Worm (Caenorhabditis elegans): ENCODE results near the gene eef-1A.2.
A peak's percentile ranks its signal among the peaks of the same experiment; 100 is the strongest.

eef-1A.2 gene

ce11 chrX:7808388-7808787 is 15.1 kb upstream of the eef-1A.2 start:
- TF ChIP-seq blmp-1 (tag; optimal IDR thresholded peaks at IDR 0.05) (peak; percentile 2), ces-1 (GFP tag; optimal IDR thresholded peaks at IDR 0.05) (no peak), unc-130 (tag; optimal IDR thresholded peaks at IDR 0.05) (no peak), dpl-1 (GFP tag; optimal IDR thresholded peaks at IDR 0.05) (no peak)

DNA sequence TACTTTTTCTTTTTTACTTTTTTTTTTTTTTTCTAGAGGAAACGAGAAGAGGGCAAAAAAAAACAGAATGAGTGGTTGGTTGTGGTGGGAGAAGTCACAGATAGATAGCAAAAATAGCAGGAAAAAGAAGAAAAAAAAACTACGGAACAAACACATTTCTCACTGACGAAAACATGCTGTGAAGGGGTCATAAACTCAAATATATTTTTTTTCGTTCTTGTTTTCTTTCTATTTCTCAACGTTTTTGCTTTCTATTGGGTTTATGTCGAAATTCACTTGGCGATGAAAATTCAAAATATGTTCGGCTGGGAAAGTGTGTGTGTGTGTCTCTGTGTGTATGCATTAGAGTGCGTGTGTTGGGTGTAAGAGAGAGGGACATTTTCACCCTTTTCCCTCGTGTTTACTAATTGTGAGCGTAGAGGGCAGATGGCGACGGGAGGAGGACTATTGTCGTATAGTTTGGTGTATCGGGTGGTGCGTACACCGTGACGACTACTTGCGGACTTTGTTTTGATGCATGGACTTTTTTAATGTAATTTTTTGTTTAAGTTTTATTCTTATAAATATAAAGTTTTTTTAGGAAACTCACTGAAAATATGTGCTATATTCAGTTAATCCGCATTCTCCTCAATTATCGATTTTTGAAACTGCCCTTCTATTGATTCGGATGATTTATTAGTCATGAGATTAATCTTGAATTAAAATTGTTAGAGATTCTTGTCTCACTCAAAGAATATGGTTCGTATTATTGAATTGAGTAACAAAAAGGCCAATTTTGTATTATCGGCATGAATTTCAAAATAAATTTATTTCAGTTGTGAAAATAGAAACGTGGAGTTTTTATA is 13.9 kb upstream of the eef-1A.2 start:
- TF ChIP-seq dpl-1 (GFP tag; optimal IDR thresholded peaks at IDR 0.05) = peak in 2 of 3 experiments; percentile 11 to 29
- TF ChIP-seq irx-1 (tag; optimal IDR thresholded peaks at IDR 0.05) = peak; percentile 43
- peak; percentile 71 for TF ChIP-seq swsn-7 (tag; optimal IDR thresholded peaks at IDR 0.05)
- peak; percentile 15 for TF ChIP-seq nhr-11 (tag; optimal IDR thresholded peaks at IDR 0.05)
- TF ChIP-seq Y116A8C.19 (tag; optimal IDR thresholded peaks at IDR 0.05; ENCODE audit: borderline replicate concordance) = no peak
- no peak for TF ChIP-seq lin-15B (tag; optimal IDR thresholded peaks at IDR 0.05)
- no peak for TF ChIP-seq unc-98 (GFP tag; IDR thresholded peaks at IDR 0.05)
- peak; percentile 10 for TF ChIP-seq jun-1 (tag; optimal IDR thresholded peaks at IDR 0.05)
- peak; percentile 54 for TF ChIP-seq tbx-2 (tag; optimal IDR thresholded peaks at IDR 0.05)
- no peak for TF ChIP-seq zag-1 (tag; optimal IDR thresholded peaks at IDR 0.05)
- TF ChIP-seq ceh-82 (tag; optimal IDR thresholded peaks at IDR 0.05) = peak in 2 of 3 experiments; percentile 42 to 48
- TF ChIP-seq hlh-4 (tag; optimal IDR thresholded peaks at IDR 0.05) = no peak
- no peak for TF ChIP-seq ces-1 (GFP tag; optimal IDR thresholded peaks at IDR 0.05)
- TF ChIP-seq vab-15 (tag; optimal IDR thresholded peaks at IDR 0.05) = peak; percentile 3
- TF ChIP-seq ceh-90 (tag; optimal IDR thresholded peaks at IDR 0.05) = no peak
- TF ChIP-seq nhr-237 (tag; optimal IDR thresholded peaks at IDR 0.05) = no peak
- no peak for TF ChIP-seq aly-2 (tag; optimal IDR thresholded peaks at IDR 0.05)
- no peak for TF ChIP-seq fkh-4 (tag; optimal IDR thresholded peaks at IDR 0.05; ENCODE audit: borderline replicate concordance)
- TF ChIP-seq nhr-19 (GFP tag; conservative IDR thresholded peaks at IDR 0.05) = peak; percentile 39; the same call in 1 of the 2 replicates
- no peak for TF ChIP-seq efl-3 (GFP tag; optimal IDR thresholded peaks at IDR 0.05)
- no peak for TF ChIP-seq lin-39 (tag; optimal IDR thresholded peaks at IDR 0.05)
- no peak for TF ChIP-seq nhr-28 (tag; optimal IDR thresholded peaks at IDR 0.05)
- TF ChIP-seq dsc-1 (tag; optimal IDR thresholded peaks at IDR 0.05) = no peak
- no peak for TF ChIP-seq pax-3 (tag; optimal IDR thresholded peaks at IDR 0.05)
- TF ChIP-seq ztf-11 (tag; optimal IDR thresholded peaks at IDR 0.05) = no peak
- TF ChIP-seq hpl-2 (GFP tag; optimal IDR thresholded peaks at IDR 0.05) = no peak
- peak; percentile 55 for TF ChIP-seq nhr-20 (tag; optimal IDR thresholded peaks at IDR 0.05)
- peak; percentile 34 for TF ChIP-seq nhr-90 (tag; optimal IDR thresholded peaks at IDR 0.05; ENCODE audit: poor library complexity)
- TF ChIP-seq efl-1 (optimal IDR thresholded peaks at IDR 0.05) = peak; percentile 23 to 31
- peak in 1 of 2 experiments; percentile 46 for TF ChIP-seq efl-1 (GFP tag; optimal IDR thresholded peaks at IDR 0.05 in 1 of 2)
- peak; percentile 87 for TF ChIP-seq lin-14 (GFP tag; optimal IDR thresholded peaks at IDR 0.05)
- TF ChIP-seq ztf-4 (tag; optimal IDR thresholded peaks at IDR 0.05) = peak; percentile 11
- no peak for TF ChIP-seq zip-4 (GFP tag; optimal IDR thresholded peaks at IDR 0.05)
- no peak for TF ChIP-seq elt-3 (tag; optimal IDR thresholded peaks at IDR 0.05)
- no peak for TF ChIP-seq unc-30 (tag; optimal IDR thresholded peaks at IDR 0.05)
- no peak for TF ChIP-seq ceh-63 (GFP tag; optimal IDR thresholded peaks at IDR 0.05)
- TF ChIP-seq xbp-1 (tag; optimal IDR thresholded peaks at IDR 0.05) = peak; percentile 57
- TF ChIP-seq tlp-1 (tag; optimal IDR thresholded peaks at IDR 0.05) = no peak
- no peak for TF ChIP-seq pag-3 (tag; optimal IDR thresholded peaks at IDR 0.05; ENCODE audit: borderline replicate concordance, insufficient read depth)
- peak; percentile 60 to 64 for TF ChIP-seq lin-35 (GFP tag; optimal IDR thresholded peaks at IDR 0.05)
- peak; percentile 73 for TF ChIP-seq nhr-85 (tag)
- TF ChIP-seq nhr-71 (tag; optimal IDR thresholded peaks at IDR 0.05) = peak; percentile 69
- peak; percentile 2 for TF ChIP-seq skn-1 (tag; optimal IDR thresholded peaks at IDR 0.05)
- no peak for TF ChIP-seq grh-1 (GFP tag; IDR thresholded peaks at IDR 0.05)
- peak; percentile 59 for TF ChIP-seq egl-13 (tag; optimal IDR thresholded peaks at IDR 0.05)
- TF ChIP-seq F16B12.6 (tag; optimal IDR thresholded peaks at IDR 0.05) = peak; percentile 86
- no peak for TF ChIP-seq aha-1 (tag; optimal IDR thresholded peaks at IDR 0.05)

All from whole organism, L1 larva.